Fruit fly (Drosophila melanogaster): ENCODE data around the gene CG11162.

- TF ChIP-seq gl (tag; optimal IDR thresholded peaks at IDR 0.05) (no peak), CG8301 (tag; optimal IDR thresholded peaks at IDR 0.05) (no peak), fd96Ca (GFP tag; IDR thresholded peaks at IDR 0.05) (no peak), Pif1B (GFP tag; optimal IDR thresholded peaks at IDR 0.05) (no peak), CG13204 (GFP tag; optimal IDR thresholded peaks at IDR 0.05) (no peak), Snoo (tag; optimal IDR thresholded peaks at IDR 0.05) (no peak), CG34367 (tag; optimal IDR thresholded peaks at IDR 0.05) (no peak), CG14655 (GFP tag; optimal IDR thresholded peaks at IDR 0.05) (no peak), CG17806 (tag; optimal IDR thresholded peaks at IDR 0.05) (no peak), D1 (tag; optimal IDR thresholded peaks at IDR 0.05) (no peak)
Observed at dm6 chrX:13721934-13722333, 45.2 kb downstream of the CG11162 start, which contains the start of the genes Mrgn1 and mus101.

Measured in whole organism, pupa.